Worm (Caenorhabditis elegans) whole organism, midembryonic: ENCODE measurements around the gene F37B4.10.

Experiments used
- T22C8.4 ChIP-seq: fragments of 200-800 bp; sonication (Bioruptor generic); IDR thresholded peaks from 2 replicates; pipeline ENCODE4 v1.3.6; 2022; ENCODE audit warnings: missing genetic modification characterization, missing compliant biosample characterization
- cog-1 ChIP-seq: sonication (generic microtip); optimal IDR thresholded peaks from 2 replicates; lab custom pipeline; 2016; ENCODE audit warnings: missing genetic modification characterization, missing compliant biosample characterization
- flt-1 ChIP-seq: fragments of 200-800 bp; sonication (Bioruptor generic); IDR thresholded peaks from 2 replicates; pipeline ENCODE4 v1.3.6; 2022; ENCODE audit warnings: missing genetic modification characterization, missing compliant biosample characterization
- klf-2 ChIP-seq: fragments of 200-800 bp; sonication (Bioruptor generic); conservative IDR thresholded peaks from 2 replicates; pipeline ENCODE4 v1.3.6; 2022; ENCODE audit warnings: missing genetic modification reagents, missing genetic modification characterization, missing compliant biosample characterization
- med-1 ChIP-seq: sonication (generic microtip); optimal IDR thresholded peaks from 2 replicates; lab custom pipeline; 2017; ENCODE audit warnings: missing genetic modification characterization, mild to moderate bottlenecking, missing compliant biosample characterization, antibody characterized with exemption, missing genetic modification reagents; ENCODE audit not compliant: insufficient read depth
- ref-1 ChIP-seq: fragments of 200-800 bp; sonication (Bioruptor generic); conservative IDR thresholded peaks from 2 replicates; pipeline ENCODE4 v1.3.6; 2022; ENCODE audit warnings: missing genetic modification reagents, missing genetic modification characterization, missing compliant biosample characterization
- tab-1 ChIP-seq: fragments of 200-800 bp; sonication (Bioruptor generic); IDR thresholded peaks from 2 replicates; pipeline ENCODE4 v1.3.6; 2022; ENCODE audit warnings: missing genetic modification characterization, missing compliant biosample characterization
- ztf-23 ChIP-seq: fragments of 200-800 bp; sonication (Bioruptor generic); IDR thresholded peaks from 2 replicates; pipeline ENCODE4 v1.3.6; 2022; ENCODE audit warnings: missing genetic modification reagents, missing genetic modification characterization, missing compliant biosample characterization

DNA sequence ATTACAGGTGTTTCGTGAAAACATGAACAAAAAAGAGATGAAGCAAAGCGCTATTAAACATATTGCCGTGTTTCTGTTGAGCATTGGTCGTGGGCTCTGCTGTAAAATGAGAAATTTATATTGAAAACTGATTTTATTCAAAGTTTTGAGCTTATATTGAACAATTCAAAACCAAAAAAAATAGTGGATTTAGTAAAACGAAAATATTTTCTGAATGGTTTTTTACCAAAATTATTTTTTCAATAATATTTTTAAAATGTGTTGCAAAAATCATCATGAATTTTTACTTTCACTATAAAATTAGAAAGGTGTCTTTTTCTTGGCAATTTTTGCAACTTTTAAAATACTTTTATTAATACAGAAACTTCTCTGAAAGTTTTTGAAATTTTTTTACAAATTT, 25.8 kb upstream of the F37B4.10 start, which contains the start of gene C31B8.7:
- TF ChIP-seq T22C8.4 (GFP tag; lab: Robert Waterston, UW) = no peak
- TF ChIP-seq cog-1 (tag; lab: Kevin White, UChicago) = no peak
- TF ChIP-seq ztf-23 = no peak
- no peak for TF ChIP-seq med-1 (GFP tag; lab: Kevin White, UChicago)
- TF ChIP-seq klf-2 (GFP tag; lab: Robert Waterston, UW) = no peak
- TF ChIP-seq ref-1 = no peak
- TF ChIP-seq flt-1 (GFP tag; lab: Robert Waterston, UW) = no peak
- no peak for TF ChIP-seq tab-1
